Worm (Caenorhabditis elegans) whole organism, young adult: Measurements from ENCODE around the gene ttr-39.
A peak's percentile ranks its signal among the peaks of the same experiment; 100 is the strongest.

ENCODE experiments used
- B0019.2 ChIP-seq: fragments of 200-800 bp; sonication (Bioruptor generic); conservative IDR thresholded peaks from 2 replicates; pipeline ENCODE4 v1.3.6; 2022; ENCODE audit warnings: missing genetic modification reagents, missing genetic modification characterization, missing compliant biosample characterization
- C17E4.6 ChIP-seq: fragments of 200-800 bp; sonication (Bioruptor generic); IDR thresholded peaks from 2 replicates; pipeline ENCODE4 v1.3.6; 2022; ENCODE audit warnings: missing genetic modification reagents, missing genetic modification characterization, missing compliant biosample characterization
- F23B12.7 ChIP-seq: sonication (generic microtip); optimal IDR thresholded peaks from 2 replicates; lab custom pipeline; 2017; ENCODE audit warnings: missing genetic modification characterization, mild to moderate bottlenecking, missing compliant biosample characterization, antibody characterized with exemption, moderate library complexity; ENCODE audit not compliant: insufficient read depth
- F37B4.10 ChIP-seq: fragments of 200-800 bp; sonication (Bioruptor generic); IDR thresholded peaks from 2 replicates; pipeline ENCODE4 v1.3.6; 2022; ENCODE audit warnings: missing genetic modification characterization, missing compliant biosample characterization
- F57A8.1 ChIP-seq: fragments of 200-800 bp; sonication (Bioruptor generic); optimal IDR thresholded peaks from 2 replicates; lab custom pipeline; 2018; ENCODE audit warnings: mild to moderate bottlenecking, missing genetic modification characterization, moderate library complexity, missing compliant biosample characterization
- F57C9.4 ChIP-seq: sonication (generic microtip); optimal IDR thresholded peaks from 2 replicates; lab custom pipeline; 2017; ENCODE audit warnings: mild to moderate bottlenecking, missing genetic modification characterization, missing compliant biosample characterization
- T26A5.8 ChIP-seq: sonication (generic microtip); optimal IDR thresholded peaks from 2 replicates; lab custom pipeline; 2016; ENCODE audit warnings: missing genetic modification characterization, missing compliant biosample characterization
- Y53F4B.3 ChIP-seq: fragments of 200-800 bp; sonication (Bioruptor generic); IDR thresholded peaks from 2 replicates; pipeline ENCODE4 v1.3.6; 2022; ENCODE audit warnings: missing genetic modification reagents, missing genetic modification characterization, missing compliant biosample characterization
- Y56A3A.18 ChIP-seq: fragments of 200-800 bp; sonication (Bioruptor generic); IDR thresholded peaks from 2 replicates; pipeline ENCODE4 v1.3.6; 2022; ENCODE audit warnings: missing genetic modification reagents, missing genetic modification characterization, missing compliant biosample characterization
- Y95B8A.8 ChIP-seq: fragments of 200-800 bp; sonication (Bioruptor generic); IDR thresholded peaks from 2 replicates; pipeline ENCODE4 v1.3.6; 2022; ENCODE audit warnings: missing genetic modification reagents, missing genetic modification characterization, missing compliant biosample characterization
- aptf-3 ChIP-seq: fragments of 200-800 bp; sonication (Bioruptor generic); IDR thresholded peaks from 2 replicates; pipeline ENCODE4 v1.3.6; 2022; ENCODE audit warnings: missing genetic modification characterization, missing compliant biosample characterization
- athp-1 ChIP-seq: sonication (generic microtip); optimal IDR thresholded peaks from 2 replicates; lab custom pipeline; 2017; ENCODE audit warnings: mild to moderate bottlenecking, missing genetic modification characterization, missing compliant biosample characterization
- attf-5 ChIP-seq: fragments of 200-800 bp; sonication (Bioruptor generic); optimal IDR thresholded peaks from 2 replicates; lab custom pipeline; 2018; ENCODE audit warnings: mild to moderate bottlenecking, missing genetic modification characterization, missing compliant biosample characterization
- bed-1 ChIP-seq: fragments of 200-800 bp; sonication (Bioruptor generic); IDR thresholded peaks from 2 replicates; pipeline ENCODE4 v1.3.6; 2022; ENCODE audit warnings: missing genetic modification reagents, missing genetic modification characterization, missing compliant biosample characterization
- ccch-3 ChIP-seq: fragments of 200-800 bp; sonication (Bioruptor generic); optimal IDR thresholded peaks from 2 replicates; lab custom pipeline; 2018; ENCODE audit warnings: mild to moderate bottlenecking, missing genetic modification characterization, missing compliant biosample characterization
- cebp-2 ChIP-seq: fragments of 200-800 bp; sonication (Bioruptor generic); IDR thresholded peaks from 2 replicates; pipeline ENCODE4 v1.3.6; 2022; ENCODE audit warnings: missing genetic modification characterization, missing compliant biosample characterization
- ceh-27 ChIP-seq: fragments of 200-800 bp; sonication (Bioruptor generic); optimal IDR thresholded peaks from 2 replicates; lab custom pipeline; 2018; ENCODE audit warnings: mild to moderate bottlenecking, missing genetic modification characterization, moderate library complexity, missing compliant biosample characterization
- dpl-1 ChIP-seq: fragments of 150-350 bp; optimal IDR thresholded peaks from 2 replicates; lab custom pipeline; 2014; ENCODE audit warnings: missing biosample characterization, missing genetic modification reagents, missing genetic modification characterization
- efl-1 ChIP-seq: fragments of 150-350 bp; optimal IDR thresholded peaks from 2 replicates; lab custom pipeline; 2014; ENCODE audit warnings: missing biosample characterization, missing genetic modification reagents, missing genetic modification characterization
- egl-18 ChIP-seq: fragments of 200-800 bp; sonication (Bioruptor generic); IDR thresholded peaks from 2 replicates; pipeline ENCODE4 v1.3.6; 2022; ENCODE audit warnings: missing genetic modification reagents, missing genetic modification characterization, missing compliant biosample characterization
- egrh-3 ChIP-seq: fragments of 200-800 bp; sonication (Bioruptor generic); IDR thresholded peaks from 2 replicates; pipeline ENCODE4 v1.3.6; 2022; ENCODE audit warnings: missing genetic modification reagents, missing genetic modification characterization, missing compliant biosample characterization
- gei-17 ChIP-seq: fragments of 200-800 bp; sonication (Bioruptor generic); optimal IDR thresholded peaks from 2 replicates; lab custom pipeline; 2018; ENCODE audit warnings: mild to moderate bottlenecking, missing genetic modification characterization, missing compliant biosample characterization
- hmg-1.2 ChIP-seq: fragments of 200-800 bp; sonication (Bioruptor generic); IDR thresholded peaks from 2 replicates; pipeline ENCODE4 v1.3.6; 2022; ENCODE audit warnings: missing genetic modification reagents, missing genetic modification characterization, missing compliant biosample characterization
- hrde-1 ChIP-seq: sonication (generic microtip); optimal IDR thresholded peaks from 2 replicates; lab custom pipeline; 2016; ENCODE audit warnings: missing genetic modification characterization, mild to moderate bottlenecking, missing compliant biosample characterization, moderate library complexity, missing genotype, missing genetic modification reagents, borderline replicate concordance
- let-607 ChIP-seq, 2 experiments: fragments of 200-800 bp in 1 of 2; sonication (Bioruptor generic) in 1 of 2; sonication (generic microtip) in 1 of 2; optimal IDR thresholded peaks; 2 replicates each; lab custom pipeline; 2016 to 2018; ENCODE audit warnings: mild to moderate bottlenecking in 2 of 2, missing compliant biosample characterization in 2 of 2, missing genetic modification characterization in 2 of 2, moderate library complexity in 2 of 2, missing genotype in 1 of 2
- lin-35 ChIP-seq, 3 experiments: fragments of 150-350 bp in 2 of 3; sonication (generic microtip) in 1 of 3; optimal IDR thresholded peaks; 2 replicates each; lab custom pipeline; 2014 to 2018; ENCODE audit warnings: missing biosample characterization in 3 of 3, missing genetic modification characterization in 3 of 3, missing genetic modification reagents in 3 of 3
- lin-40 ChIP-seq: sonication (generic microtip); optimal IDR thresholded peaks from 2 replicates; lab custom pipeline; 2016; ENCODE audit warnings: missing genetic modification characterization, mild to moderate bottlenecking, missing compliant biosample characterization, missing genotype, missing genetic modification reagents
- madf-3 ChIP-seq: fragments of 200-800 bp; sonication (Bioruptor generic); IDR thresholded peaks from 2 replicates; pipeline ENCODE4 v1.3.6; 2022; ENCODE audit warnings: missing genetic modification reagents, missing genetic modification characterization, missing compliant biosample characterization
- nhr-27 ChIP-seq: fragments of 200-800 bp; sonication (Bioruptor generic); optimal IDR thresholded peaks from 2 replicates; lab custom pipeline; 2018; ENCODE audit warnings: mild to moderate bottlenecking, missing genetic modification characterization, moderate library complexity, missing compliant biosample characterization
- nhr-80 ChIP-seq: sonication (generic microtip); optimal IDR thresholded peaks from 2 replicates; lab custom pipeline; 2016; ENCODE audit warnings: missing genetic modification characterization, missing compliant biosample characterization
- nhr-90 ChIP-seq: sonication (generic microtip); optimal IDR thresholded peaks from 2 replicates; lab custom pipeline; 2016; ENCODE audit warnings: missing genotype, mild to moderate bottlenecking, missing genetic modification characterization, missing compliant biosample characterization
- pha-4 ChIP-seq: fragments of 150-350 bp; sonication (generic microtip); optimal IDR thresholded peaks from 2 replicates; lab custom pipeline; 2014; ENCODE audit warnings: missing biosample characterization, missing genetic modification reagents, missing genetic modification characterization
- rec-8 ChIP-seq, 2 experiments: sonication (generic microtip); optimal IDR thresholded peaks; 2 replicates each; lab custom pipeline; 2016; ENCODE audit warnings: mild to moderate bottlenecking in 2 of 2, missing genetic modification characterization in 2 of 2, missing genetic modification reagents in 2 of 2, missing genotype in 2 of 2, missing biosample characterization in 1 of 2, missing compliant biosample characterization in 1 of 2, moderate library complexity in 1 of 2
- sdz-38 ChIP-seq: sonication (generic microtip); optimal IDR thresholded peaks from 2 replicates; lab custom pipeline; 2016; ENCODE audit warnings: missing genotype, missing genetic modification characterization, missing compliant biosample characterization
- snpc-1.3 ChIP-seq: sonication (generic microtip); optimal IDR thresholded peaks from 2 replicates; lab custom pipeline; 2017; ENCODE audit warnings: missing genetic modification characterization, mild to moderate bottlenecking, missing compliant biosample characterization, antibody characterized with exemption, moderate library complexity, missing genotype, missing genetic modification reagents; ENCODE audit not compliant: insufficient read depth
- snpc-3.4 ChIP-seq: sonication (generic microtip); optimal IDR thresholded peaks from 2 replicates; lab custom pipeline; 2017; ENCODE audit warnings: missing genetic modification characterization, mild to moderate bottlenecking, missing compliant biosample characterization, antibody characterized with exemption, moderate library complexity, missing genotype, missing genetic modification reagents
- snpc-4 ChIP-seq, 5 experiments: fragments of 150-350 bp in 1 of 5; sonication (generic microtip) in 4 of 5; optimal IDR thresholded peaks; 2 replicates each; lab custom pipeline; 2014 to 2018; ENCODE audit warnings: missing genetic modification characterization in 5 of 5, missing biosample characterization in 3 of 5, antibody characterized with exemption in 2 of 5, mild to moderate bottlenecking in 2 of 5, missing compliant biosample characterization in 2 of 5, missing genotype in 2 of 5, moderate library complexity in 2 of 5, missing genetic modification reagents in 1 of 5
- somi-1 ChIP-seq: fragments of 200-800 bp; sonication (Bioruptor generic); optimal IDR thresholded peaks from 2 replicates; lab custom pipeline; 2018; ENCODE audit warnings: mild to moderate bottlenecking, missing genetic modification characterization, missing compliant biosample characterization
- sptf-2 ChIP-seq: fragments of 200-800 bp; sonication (Bioruptor generic); optimal IDR thresholded peaks from 2 replicates; lab custom pipeline; 2018; ENCODE audit warnings: mild to moderate bottlenecking, missing genetic modification characterization, missing compliant biosample characterization
- tlf-1 ChIP-seq: fragments of 200-800 bp; sonication (Bioruptor generic); optimal IDR thresholded peaks from 2 replicates; lab custom pipeline; 2018; ENCODE audit warnings: mild to moderate bottlenecking, missing genetic modification characterization, missing compliant biosample characterization
- xnd-1 ChIP-seq: sonication (generic microtip); optimal IDR thresholded peaks from 2 replicates; lab custom pipeline; 2016; ENCODE audit warnings: missing genotype, missing genetic modification reagents, missing genetic modification characterization, missing compliant biosample characterization
- ztf-25 ChIP-seq: fragments of 200-800 bp; sonication (Bioruptor generic); IDR thresholded peaks from 2 replicates; pipeline ENCODE4 v1.3.6; 2022; ENCODE audit warnings: missing genetic modification reagents, missing genetic modification characterization, missing compliant biosample characterization
- ztf-26 ChIP-seq: sonication (generic microtip); optimal IDR thresholded peaks from 2 replicates; lab custom pipeline; 2017; ENCODE audit warnings: missing genetic modification characterization, missing compliant biosample characterization
- ztf-28 ChIP-seq: fragments of 200-800 bp; sonication (Bioruptor generic); IDR thresholded peaks from 2 replicates; pipeline ENCODE4 v1.3.6; 2022; ENCODE audit warnings: missing genetic modification reagents, missing genetic modification characterization, missing compliant biosample characterization
- ztf-3 ChIP-seq: fragments of 200-800 bp; sonication (Bioruptor generic); optimal IDR thresholded peaks from 2 replicates; lab custom pipeline; 2018; ENCODE audit warnings: mild to moderate bottlenecking, missing genetic modification characterization, missing compliant biosample characterization
- ztf-6 ChIP-seq: fragments of 200-800 bp; sonication (Bioruptor generic); IDR thresholded peaks from 2 replicates; pipeline ENCODE4 v1.3.6; 2022; ENCODE audit warnings: missing genetic modification reagents, missing genetic modification characterization, missing compliant biosample characterization

The ttr-39 gene

DNA sequence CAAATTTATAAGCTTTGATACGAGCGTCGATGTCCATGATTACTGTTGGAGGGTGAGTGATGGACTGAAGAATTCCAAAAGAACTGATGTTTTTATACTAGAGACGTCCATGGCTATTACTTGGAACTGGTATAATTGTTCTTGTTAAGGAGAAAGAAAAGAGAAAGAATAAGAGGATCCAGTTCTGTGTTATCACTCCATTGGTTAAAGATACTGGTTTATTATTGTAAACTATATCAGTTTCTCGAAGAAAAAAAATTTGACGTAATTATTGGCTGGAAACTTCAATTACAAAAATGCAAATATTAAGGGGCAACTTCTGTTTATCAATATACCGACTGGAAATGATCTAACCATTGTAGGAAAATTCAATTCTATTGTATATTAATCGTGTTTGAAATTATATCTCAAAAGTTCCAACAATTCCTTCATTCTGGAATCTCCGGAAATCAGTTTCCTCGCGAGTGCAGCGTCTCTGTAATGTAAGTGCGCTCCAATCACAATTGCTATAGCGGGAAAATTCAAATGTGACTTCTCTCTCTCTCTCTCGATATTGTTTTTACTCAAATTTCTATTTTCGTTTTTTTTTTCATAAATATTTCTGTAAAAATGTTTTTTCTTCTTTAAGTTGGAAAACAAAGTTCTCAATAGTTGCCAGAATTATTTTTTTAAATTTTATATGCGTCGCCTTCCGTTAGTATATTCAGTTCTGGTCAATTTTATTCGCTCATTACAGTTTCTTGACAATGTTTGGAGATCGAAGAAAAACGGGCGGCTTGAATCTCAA, 4.1 kb downstream of the ttr-39 start, which contains the start of the genes col-2 and ndc-80 (continued):
- TF ChIP-seq snpc-3.4 (tag; lab: Kevin White, UChicago) (peak; percentile 55), ccch-3 (GFP tag; lab: Kevin White, UChicago) (no peak), ztf-26 (tag; lab: Kevin White, UChicago) (no peak), lin-40 (no peak), aptf-3 (GFP tag; lab: Robert Waterston, UW) (no peak), F57C9.4 (tag; lab: Kevin White, UChicago) (no peak), dpl-1 (GFP tag; lab: Kevin White, UChicago) (peak; percentile 68), madf-3 (no peak), hrde-1 (tag; lab: Kevin White, UChicago) (no peak), snpc-4 (GFP tag; optimal IDR thresholded peaks at IDR 0.05; lab: Kevin White, UChicago) (no peak), snpc-4 (tag; optimal IDR thresholded peaks at IDR 0.05; lab: Kevin White, UChicago) (peak in 2 of 4 experiments; percentile 26 to 46), egrh-3 (GFP tag; lab: Robert Waterston, UW) (no peak), ztf-3 (GFP tag; lab: Kevin White, UChicago) (no peak), sdz-38 (tag; lab: Kevin White, UChicago) (no peak), ztf-28 (no peak), gei-17 (no peak), cebp-2 (GFP tag; lab: Robert Waterston, UW) (no peak), attf-5 (GFP tag; lab: Kevin White, UChicago) (peak; percentile 74), egl-18 (no peak), pha-4 (tag; lab: Kevin White, UChicago) (peak; percentile 12), ztf-6 (GFP tag; lab: Robert Waterston, UW) (no peak), hmg-1.2 (peak; percentile 38; the same call in 1 of the 2 replicates), let-607 (tag; optimal IDR thresholded peaks at IDR 0.05; lab: Kevin White, UChicago) (no peak), rec-8 (tag; optimal IDR thresholded peaks at IDR 0.05; lab: Kevin White, UChicago) (no peak), ztf-25 (GFP tag; lab: Robert Waterston, UW) (no peak), lin-35 (GFP tag; optimal IDR thresholded peaks at IDR 0.05; lab: Kevin White, UChicago) (peak in 1 of 3 experiments; percentile 7), F23B12.7 (peak; percentile 91), Y53F4B.3 (GFP tag; lab: Robert Waterston, UW) (no peak), xnd-1 (no peak), F57A8.1 (GFP tag; lab: Kevin White, UChicago) (no peak), F37B4.10 (GFP tag; lab: Robert Waterston, UW) (no peak), snpc-1.3 (no peak), nhr-27 (no peak), tlf-1 (no peak), Y56A3A.18 (GFP tag; lab: Robert Waterston, UW) (no peak), efl-1 (GFP tag; lab: Kevin White, UChicago) (peak; percentile 84), Y95B8A.8 (GFP tag; lab: Robert Waterston, UW) (no peak), athp-1 (tag; lab: Kevin White, UChicago) (no peak), B0019.2 (GFP tag; lab: Robert Waterston, UW) (no peak), somi-1 (GFP tag; lab: Kevin White, UChicago) (no peak), C17E4.6 (GFP tag; lab: Robert Waterston, UW) (no peak), nhr-90 (no peak), nhr-80 (peak; percentile 32), bed-1 (no peak), sptf-2 (GFP tag; lab: Kevin White, UChicago) (no peak), ceh-27 (peak; percentile 44), T26A5.8 (tag; lab: Kevin White, UChicago) (no peak)
